Fruit fly (Drosophila melanogaster): Measurements from ENCODE around the gene Sol1.

DNA sequence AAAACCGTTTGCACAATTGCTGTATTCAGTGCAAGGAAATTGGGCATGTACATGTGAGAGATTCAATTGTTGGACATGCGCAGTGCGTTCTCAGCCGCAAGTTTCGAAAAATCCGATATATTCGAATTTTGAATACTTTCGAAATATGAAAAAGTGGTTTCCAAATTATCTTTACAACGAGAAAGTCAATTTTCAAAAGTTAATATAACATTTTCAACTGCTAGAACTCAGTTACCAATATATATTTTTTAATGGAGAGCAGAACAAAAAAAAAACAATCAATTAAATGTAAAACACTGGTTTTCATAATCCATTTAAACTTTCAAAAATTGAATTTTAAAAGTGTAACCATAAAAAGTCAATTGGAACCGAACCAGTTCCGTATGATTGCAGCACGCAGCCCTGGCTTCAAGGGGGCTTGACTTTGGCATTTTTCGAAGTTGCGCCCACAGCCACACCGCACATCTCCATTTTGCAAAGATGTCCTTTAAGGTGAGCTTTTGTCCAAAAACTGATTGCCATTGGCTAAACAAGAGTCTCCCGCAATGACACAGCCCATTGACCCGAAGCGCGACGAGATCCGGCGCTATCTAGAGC lies 36.4 kb downstream of the Sol1 start, which contains the start of the genes Scgbeta and CG17202:
- TF ChIP-seq brk (GFP tag; optimal IDR thresholded peaks at IDR 0.05): no peak
- TF ChIP-seq usp (GFP tag; optimal IDR thresholded peaks at IDR 0.05): no peak
- TF ChIP-seq psq (GFP tag; optimal IDR thresholded peaks at IDR 0.05): no peak
- no peak for TF ChIP-seq woc (GFP tag; optimal IDR thresholded peaks at IDR 0.05)
- no peak for TF ChIP-seq Abd-B (GFP tag; optimal IDR thresholded peaks at IDR 0.05)
- TF ChIP-seq GATAd (GFP tag; optimal IDR thresholded peaks at IDR 0.05): no peak
- TF ChIP-seq Dfd (GFP tag; optimal IDR thresholded peaks at IDR 0.05): no peak
- no peak for TF ChIP-seq N (GFP tag; optimal IDR thresholded peaks at IDR 0.05)
- TF ChIP-seq Hr78 (GFP tag; optimal IDR thresholded peaks at IDR 0.05): no peak
- no peak for TF ChIP-seq Hnf4 (GFP tag; optimal IDR thresholded peaks at IDR 0.05)
- TF ChIP-seq h (GFP tag; optimal IDR thresholded peaks at IDR 0.05): no peak
